Worm (Caenorhabditis elegans) whole organism, L1 larva: ENCODE data around the gene F56A8.8.

Experiments used
- C04F5.9 ChIP-seq: sonication (generic microtip); optimal IDR thresholded peaks from 2 replicates; lab custom pipeline; 2016; ENCODE audit warnings: missing genetic modification characterization, missing compliant biosample characterization
- C16A3.4 ChIP-seq: fragments of 150-350 bp; optimal IDR thresholded peaks from 2 replicates; lab custom pipeline; 2014; ENCODE audit warnings: missing biosample characterization, missing genetic modification characterization
- C34B4.2 ChIP-seq: sonication (generic microtip); optimal IDR thresholded peaks from 2 replicates; lab custom pipeline; 2017; ENCODE audit warnings: mild to moderate bottlenecking, missing genetic modification characterization, missing compliant biosample characterization
- F16B12.6 ChIP-seq: fragments of 150-350 bp; optimal IDR thresholded peaks from 2 replicates; lab custom pipeline; 2014; ENCODE audit warnings: missing biosample characterization, missing genetic modification characterization
- Y116A8C.19 ChIP-seq: sonication (generic microtip); optimal IDR thresholded peaks from 2 replicates; lab custom pipeline; 2016; ENCODE audit warnings: missing compliant biosample characterization, missing genetic modification characterization, borderline replicate concordance
- aha-1 ChIP-seq: fragments of 150-350 bp; optimal IDR thresholded peaks from 2 replicates; lab custom pipeline; 2014; ENCODE audit warnings: missing biosample characterization, missing genetic modification characterization
- ama-1 ChIP-seq: fragments of 150-350 bp; optimal IDR thresholded peaks from 2 replicates; lab custom pipeline; 2014
- blmp-1 ChIP-seq: fragments of 150-350 bp; optimal IDR thresholded peaks from 2 replicates; lab custom pipeline; 2014; ENCODE audit warnings: missing biosample characterization, missing genetic modification characterization
- ceh-8 ChIP-seq: fragments of 200-800 bp; sonication (Bioruptor generic); optimal IDR thresholded peaks from 2 replicates; lab custom pipeline; 2018; ENCODE audit warnings: mild to moderate bottlenecking, missing genetic modification characterization, moderate library complexity, missing compliant biosample characterization
- ceh-88 ChIP-seq: fragments of 200-800 bp; sonication (Bioruptor generic); IDR thresholded peaks from 2 replicates; pipeline ENCODE4 v1.3.6; 2022; ENCODE audit warnings: missing genetic modification characterization, missing compliant biosample characterization
- ces-1 ChIP-seq: fragments of 150-350 bp; optimal IDR thresholded peaks from 2 replicates; lab custom pipeline; 2014; ENCODE audit warnings: missing biosample characterization, missing genetic modification reagents, missing genetic modification characterization
- dpl-1 ChIP-seq, 3 experiments: fragments of 150-350 bp in 2 of 3; sonication (generic microtip) in 1 of 3; optimal IDR thresholded peaks; 2 replicates each; lab custom pipeline; 2014 to 2017; ENCODE audit warnings: missing biosample characterization in 3 of 3, missing genetic modification characterization in 3 of 3, missing genetic modification reagents in 3 of 3
- efl-1 ChIP-seq, 4 experiments: fragments of 150-350 bp; optimal IDR thresholded peaks in 3 of 4; peaks in 1 of 4; 1 replicate in 1 of 4; 2 replicates in 3 of 4; lab custom pipeline; 2014; ENCODE audit warnings: missing biosample characterization in 2 of 4, missing genetic modification characterization in 2 of 4, missing genetic modification reagents in 2 of 4
- elt-2 ChIP-seq: sonication (generic microtip); optimal IDR thresholded peaks from 2 replicates; lab custom pipeline; 2016; ENCODE audit warnings: missing genetic modification characterization, mild to moderate bottlenecking, inconsistent platforms, missing compliant biosample characterization, missing genetic modification reagents
- ets-5 ChIP-seq: fragments of 200-800 bp; sonication (Bioruptor generic); IDR thresholded peaks from 2 replicates; pipeline ENCODE4 v1.3.6; 2022; ENCODE audit warnings: missing genetic modification characterization, missing compliant biosample characterization
- fkh-4 ChIP-seq: sonication (generic microtip); optimal IDR thresholded peaks from 2 replicates; lab custom pipeline; 2016; ENCODE audit warnings: missing compliant biosample characterization, missing genetic modification characterization, borderline replicate concordance
- fkh-8 ChIP-seq: sonication (generic microtip); optimal IDR thresholded peaks from 2 replicates; lab custom pipeline; 2016; ENCODE audit warnings: mild to moderate bottlenecking, missing genetic modification characterization, missing compliant biosample characterization
- grh-1 ChIP-seq: fragments of 200-800 bp; sonication (Bioruptor generic); IDR thresholded peaks from 2 replicates; pipeline ENCODE4 v1.3.6; 2022; ENCODE audit warnings: missing genetic modification reagents, missing genetic modification characterization, missing compliant biosample characterization
- hlh-17 ChIP-seq: fragments of 200-800 bp; sonication (Bioruptor generic); optimal IDR thresholded peaks from 2 replicates; lab custom pipeline; 2018; ENCODE audit warnings: missing genetic modification characterization, mild to moderate bottlenecking, missing compliant biosample characterization, moderate library complexity, borderline replicate concordance
- isw-1 ChIP-seq: fragments of 200-800 bp; sonication (Bioruptor generic); IDR thresholded peaks from 2 replicates; pipeline ENCODE4 v1.3.6; 2022; ENCODE audit warnings: missing genetic modification characterization, missing compliant biosample characterization
- jun-1 ChIP-seq: fragments of 150-350 bp; optimal IDR thresholded peaks from 2 replicates; lab custom pipeline; 2014; ENCODE audit warnings: missing biosample characterization, missing genetic modification reagents, missing genetic modification characterization
- lin-13 ChIP-seq: fragments of 150-350 bp; optimal IDR thresholded peaks from 2 replicates; lab custom pipeline; 2014; ENCODE audit warnings: missing biosample characterization, missing genetic modification reagents, missing genetic modification characterization
- lin-14 ChIP-seq: fragments of 200-800 bp; sonication (Bioruptor generic); optimal IDR thresholded peaks from 2 replicates; lab custom pipeline; 2018; ENCODE audit warnings: mild to moderate bottlenecking, missing genetic modification characterization, moderate library complexity, missing compliant biosample characterization
- lin-15B ChIP-seq: fragments of 150-350 bp; sonication (generic microtip); optimal IDR thresholded peaks from 3 replicates; lab custom pipeline; 2014; ENCODE audit warnings: missing biosample characterization, missing genetic modification characterization
- lin-35 ChIP-seq, 2 experiments: fragments of 150-350 bp; optimal IDR thresholded peaks; 2 replicates each; lab custom pipeline; 2014; ENCODE audit warnings: missing biosample characterization in 2 of 2, missing genetic modification characterization in 2 of 2, missing genetic modification reagents in 2 of 2
- lsy-2 ChIP-seq, 2 experiments: fragments of 150-350 bp; optimal IDR thresholded peaks; 2 replicates each; lab custom pipeline; 2014; ENCODE audit warnings: missing biosample characterization in 2 of 2, missing genetic modification characterization in 2 of 2
- mef-2 ChIP-seq: fragments of 150-350 bp; optimal IDR thresholded peaks from 2 replicates; lab custom pipeline; 2014; ENCODE audit warnings: missing biosample characterization, missing genetic modification characterization
- mep-1 ChIP-seq: fragments of 150-350 bp; optimal IDR thresholded peaks from 2 replicates; lab custom pipeline; 2014; ENCODE audit warnings: missing biosample characterization, missing genetic modification characterization
- nhr-11 ChIP-seq: fragments of 150-350 bp; optimal IDR thresholded peaks from 2 replicates; lab custom pipeline; 2014; ENCODE audit warnings: missing biosample characterization, missing genetic modification characterization
- nhr-19 ChIP-seq: fragments of 200-800 bp; sonication (Bioruptor generic); conservative IDR thresholded peaks from 2 replicates; pipeline ENCODE4 v1.3.6; 2022; ENCODE audit warnings: missing genetic modification characterization, missing compliant biosample characterization
- nhr-20 ChIP-seq: sonication (generic microtip); optimal IDR thresholded peaks from 2 replicates; lab custom pipeline; 2016; ENCODE audit warnings: mild to moderate bottlenecking, missing genetic modification characterization, missing compliant biosample characterization
- nhr-28 ChIP-seq: fragments of 150-350 bp; optimal IDR thresholded peaks from 2 replicates; lab custom pipeline; 2014; ENCODE audit warnings: missing biosample characterization, missing genetic modification characterization
- nhr-71 ChIP-seq: sonication (generic microtip); optimal IDR thresholded peaks from 2 replicates; lab custom pipeline; 2016; ENCODE audit warnings: mild to moderate bottlenecking, missing genetic modification characterization, moderate library complexity, missing compliant biosample characterization
- nhr-77 ChIP-seq: fragments of 150-350 bp; optimal IDR thresholded peaks from 2 replicates; lab custom pipeline; 2014; ENCODE audit warnings: missing biosample characterization, missing genetic modification characterization
- nhr-84 ChIP-seq: sonication (generic microtip); optimal IDR thresholded peaks from 2 replicates; lab custom pipeline; 2017; ENCODE audit warnings: missing biosample characterization, missing genetic modification characterization
- nhr-85 ChIP-seq: sonication (generic microtip); peaks from one replicate; lab custom pipeline; 2016; ENCODE audit warnings: missing genetic modification characterization, inconsistent platforms, missing compliant biosample characterization
- pag-3 ChIP-seq: sonication (generic microtip); optimal IDR thresholded peaks from 2 replicates; lab custom pipeline; 2017; ENCODE audit warnings: missing genetic modification characterization, mild to moderate bottlenecking, missing compliant biosample characterization, antibody characterized with exemption, borderline replicate concordance; ENCODE audit not compliant: insufficient read depth
- pax-3 ChIP-seq: fragments of 200-800 bp; sonication (Bioruptor generic); optimal IDR thresholded peaks from 2 replicates; lab custom pipeline; 2018; ENCODE audit warnings: mild to moderate bottlenecking, missing genetic modification characterization, moderate library complexity, missing compliant biosample characterization
- pqm-1 ChIP-seq: sonication (generic microtip); optimal IDR thresholded peaks from 3 replicates; lab custom pipeline; 2017; ENCODE audit warnings: missing biosample characterization, missing genetic modification characterization
- rnt-1 ChIP-seq: sonication (generic microtip); optimal IDR thresholded peaks from 2 replicates; lab custom pipeline; 2016; ENCODE audit warnings: mild to moderate bottlenecking, missing genetic modification characterization, moderate library complexity, missing compliant biosample characterization
- snpc-4 ChIP-seq: fragments of 150-350 bp; optimal IDR thresholded peaks from 2 replicates; lab custom pipeline; 2014; ENCODE audit warnings: missing biosample characterization, missing genetic modification characterization
- snu-23 ChIP-seq: sonication (generic microtip); optimal IDR thresholded peaks from 2 replicates; lab custom pipeline; 2016; ENCODE audit warnings: missing genetic modification characterization, missing compliant biosample characterization
- sptf-1 ChIP-seq: fragments of 150-350 bp; optimal IDR thresholded peaks from 2 replicates; lab custom pipeline; 2014; ENCODE audit warnings: missing biosample characterization, missing genetic modification characterization
- sup-37 ChIP-seq: fragments of 200-800 bp; sonication (Bioruptor generic); optimal IDR thresholded peaks from 2 replicates; lab custom pipeline; 2018; ENCODE audit warnings: mild to moderate bottlenecking, missing genetic modification characterization, missing compliant biosample characterization
- swsn-7 ChIP-seq: sonication (generic microtip); optimal IDR thresholded peaks from 2 replicates; lab custom pipeline; 2016; ENCODE audit warnings: missing genetic modification characterization, missing compliant biosample characterization
- unc-62 ChIP-seq: fragments of 150-350 bp; optimal IDR thresholded peaks from 2 replicates; lab custom pipeline; 2014; ENCODE audit warnings: missing biosample characterization, missing genetic modification reagents, missing genetic modification characterization
- vab-15 ChIP-seq: sonication (generic microtip); optimal IDR thresholded peaks from 2 replicates; lab custom pipeline; 2017; ENCODE audit warnings: missing genotype, mild to moderate bottlenecking, missing genetic modification characterization, missing compliant biosample characterization
- xbp-1 ChIP-seq: sonication (generic microtip); optimal IDR thresholded peaks from 2 replicates; lab custom pipeline; 2016; ENCODE audit warnings: missing genetic modification characterization, missing compliant biosample characterization
- zip-4 ChIP-seq: fragments of 200-800 bp; sonication (Bioruptor generic); optimal IDR thresholded peaks from 2 replicates; lab custom pipeline; 2018; ENCODE audit warnings: mild to moderate bottlenecking, missing genetic modification characterization, moderate library complexity, missing compliant biosample characterization
- ztf-11 ChIP-seq, 2 experiments: sonication (generic microtip); optimal IDR thresholded peaks; 2 replicates each; lab custom pipeline; 2016 to 2017; ENCODE audit warnings: missing genetic modification characterization in 2 of 2, missing biosample characterization in 1 of 2, missing compliant biosample characterization in 1 of 2

The F56A8.8 gene

DNA sequence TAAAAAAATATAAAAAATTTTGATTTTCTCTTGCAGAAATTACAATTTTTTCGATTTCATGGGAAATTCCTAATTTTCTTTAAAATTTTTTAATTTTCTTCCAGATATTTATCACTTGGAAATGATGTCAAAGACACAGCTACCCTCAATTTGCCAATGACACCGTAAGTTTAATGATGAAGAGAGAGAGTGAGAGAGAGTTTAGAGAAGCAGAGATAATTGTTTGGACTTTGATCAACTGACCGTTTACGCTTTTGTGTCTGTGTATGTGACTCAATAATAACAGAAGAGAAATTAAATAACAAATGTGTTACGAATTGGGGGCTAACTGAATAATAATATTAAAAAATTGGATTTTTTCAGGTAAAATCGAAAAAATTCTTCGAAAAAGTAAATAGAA is 25.0 kb downstream of the F56A8.8 start:
- TF ChIP-seq snpc-4 = peak; percentile 1
- peak; percentile 57 for TF ChIP-seq snu-23
- no peak for TF ChIP-seq nhr-77 (tag; lab: Kevin White, UChicago)
- peak; percentile 12 to 40 (median 27) for TF ChIP-seq dpl-1 (GFP tag; optimal IDR thresholded peaks at IDR 0.05; lab: Kevin White, UChicago)
- no peak for TF ChIP-seq F16B12.6 (tag; lab: Kevin White, UChicago)
- TF ChIP-seq lin-35 (GFP tag; optimal IDR thresholded peaks at IDR 0.05; lab: Kevin White, UChicago) = peak; percentile 33 to 54
- no peak for TF ChIP-seq elt-2 (tag; lab: Kevin White, UChicago)
- no peak for TF ChIP-seq hlh-17
- TF ChIP-seq mep-1 (tag; lab: Kevin White, UChicago) = peak; percentile 31
- TF ChIP-seq nhr-19 (GFP tag; lab: Robert Waterston, UW) = 0 out of 2 replicates have a peak, but pooled peaks have one; percentile 2
- peak; percentile 8 for TF ChIP-seq jun-1 (tag; lab: Kevin White, UChicago)
- TF ChIP-seq ets-5 (GFP tag; lab: Robert Waterston, UW) = no peak
- TF ChIP-seq fkh-4 (tag; lab: Kevin White, UChicago) = no peak
- no peak for TF ChIP-seq grh-1 (GFP tag; lab: Robert Waterston, UW)
- TF ChIP-seq lsy-2 (tag; optimal IDR thresholded peaks at IDR 0.05; lab: Kevin White, UChicago) = peak in 1 of 2 experiments; percentile 23
- no peak for TF ChIP-seq zip-4 (GFP tag; lab: Kevin White, UChicago)
- TF ChIP-seq blmp-1 (tag; lab: Kevin White, UChicago) = no peak
- TF ChIP-seq nhr-20 (tag; lab: Kevin White, UChicago) = peak; percentile 13
- TF ChIP-seq efl-1 (optimal IDR thresholded peaks at IDR 0.05; lab: Kevin White, UChicago) = peak in 1 of 2 experiments; percentile 11
- TF ChIP-seq efl-1 (GFP tag; optimal IDR thresholded peaks at IDR 0.05 in 1 of 2; lab: Kevin White, UChicago) = peak; percentile 45 to 95
- TF ChIP-seq ceh-8 = no peak
- TF ChIP-seq sup-37 (GFP tag; lab: Kevin White, UChicago) = no peak
- TF ChIP-seq swsn-7 (tag; lab: Kevin White, UChicago) = no peak
- no peak for TF ChIP-seq lin-14
- no peak for TF ChIP-seq C16A3.4 (tag; lab: Kevin White, UChicago)
- no peak for TF ChIP-seq lin-13 (GFP tag; lab: Kevin White, UChicago)
- TF ChIP-seq sptf-1 (tag; lab: Kevin White, UChicago) = no peak
- TF ChIP-seq ces-1 (GFP tag; lab: Kevin White, UChicago) = no peak
- no peak for TF ChIP-seq fkh-8 (tag; lab: Kevin White, UChicago)
- TF ChIP-seq C34B4.2 (tag; lab: Kevin White, UChicago) = no peak
- TF ChIP-seq C04F5.9 (tag; lab: Kevin White, UChicago) = no peak
- TF ChIP-seq ama-1 (lab: Kevin White, UChicago) = no peak
- peak; percentile 35 for TF ChIP-seq nhr-71 (tag; lab: Kevin White, UChicago)
- TF ChIP-seq unc-62 (GFP tag; lab: Kevin White, UChicago) = no peak
- TF ChIP-seq nhr-84 (tag; lab: Kevin White, UChicago) = no peak
- TF ChIP-seq Y116A8C.19 (tag; lab: Kevin White, UChicago) = no peak
- TF ChIP-seq pax-3 = no peak
- TF ChIP-seq ztf-11 (tag; optimal IDR thresholded peaks at IDR 0.05; lab: Kevin White, UChicago) = no peak
- TF ChIP-seq lin-15B = no peak

DNA sequence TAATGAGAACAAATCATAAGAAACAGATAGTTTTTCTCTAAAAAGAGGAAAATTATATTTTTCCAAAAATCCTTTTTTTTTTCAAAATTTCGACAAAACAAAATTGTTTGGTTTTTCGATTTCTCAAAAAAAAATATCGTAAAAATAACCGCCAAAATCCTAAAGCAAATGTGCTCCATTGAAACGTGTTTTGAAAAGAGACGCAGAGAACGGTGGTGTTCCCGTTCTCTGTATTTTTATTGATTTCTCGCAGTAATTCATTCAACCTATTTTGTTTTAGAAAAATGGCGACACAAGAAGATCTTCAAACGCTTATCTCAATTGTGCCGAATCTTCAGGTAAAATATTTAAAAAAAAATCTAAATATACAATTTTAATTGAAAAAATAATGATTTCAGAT is 28.3 kb downstream of the F56A8.8 start, which contains the start of gene Y43F4B.10:
Gene Y43F4B.10, plus strand, starts transcription at position 281 of the 400 bp plus-strand sequence.
- TF ChIP-seq lin-13 (GFP tag; lab: Kevin White, UChicago) (peak; percentile 7), blmp-1 (tag; lab: Kevin White, UChicago) (peak; percentile 23), rnt-1 (tag; lab: Kevin White, UChicago) (no peak), snpc-4 (peak; percentile 2), vab-15 (tag; lab: Kevin White, UChicago) (no peak), pag-3 (tag; lab: Kevin White, UChicago) (no peak), isw-1 (GFP tag; lab: Robert Waterston, UW) (no peak), nhr-20 (tag; lab: Kevin White, UChicago) (peak; percentile 6), lin-15B (peak; percentile 56), sptf-1 (tag; lab: Kevin White, UChicago) (no peak), fkh-8 (tag; lab: Kevin White, UChicago) (no peak), efl-1 (optimal IDR thresholded peaks at IDR 0.05; lab: Kevin White, UChicago) (peak; percentile 51 to 75), efl-1 (GFP tag; optimal IDR thresholded peaks at IDR 0.05 in 1 of 2; lab: Kevin White, UChicago) (peak; percentile 18 to 58), lin-14 (no peak), nhr-11 (no peak), ets-5 (GFP tag; lab: Robert Waterston, UW) (no peak), F16B12.6 (tag; lab: Kevin White, UChicago) (peak; percentile 26), mef-2 (tag; lab: Kevin White, UChicago) (no peak), ceh-88 (GFP tag; lab: Robert Waterston, UW) (no peak), nhr-85 (tag; lab: Kevin White, UChicago) (peak; percentile 1), pqm-1 (tag; lab: Kevin White, UChicago) (no peak), nhr-28 (no peak), aha-1 (no peak), xbp-1 (no peak), sup-37 (GFP tag; lab: Kevin White, UChicago) (no peak), unc-62 (GFP tag; lab: Kevin White, UChicago) (no peak)
